Worm (Caenorhabditis elegans): Measurements from ENCODE around the gene fbxb-71.

Gene fbxb-71

ce11 chrX:3271673-3272072, 9.0 kb downstream of the fbxb-71 start, which contains the start of gene K09C4.9:
K09C4.9 (minus strand) TSS chrX:3271773.
- no peak for TF ChIP-seq cog-1 (tag; optimal IDR thresholded peaks at IDR 0.05)
- no peak for TF ChIP-seq ztf-29 (GFP tag; IDR thresholded peaks at IDR 0.05)
- TF ChIP-seq ztf-23 (GFP tag; IDR thresholded peaks at IDR 0.05), result no peak
- no peak for TF ChIP-seq tab-1 (GFP tag; IDR thresholded peaks at IDR 0.05)

ce11 chrX:3272580-3272979, 9.9 kb downstream of the fbxb-71 start, which contains the start of gene K09C4.7:
K09C4.7 (plus strand) TSS chrX:3272880.
- no peak for TF ChIP-seq T22C8.4 (GFP tag; IDR thresholded peaks at IDR 0.05)
- no peak for TF ChIP-seq tab-1 (GFP tag; IDR thresholded peaks at IDR 0.05)
- no peak for TF ChIP-seq flt-1 (GFP tag; IDR thresholded peaks at IDR 0.05)
- no peak for TF ChIP-seq med-1 (GFP tag; optimal IDR thresholded peaks at IDR 0.05; ENCODE audit: insufficient read depth)
- TF ChIP-seq klf-2 (GFP tag; conservative IDR thresholded peaks at IDR 0.05), result no peak
- TF ChIP-seq ztf-29 (GFP tag; IDR thresholded peaks at IDR 0.05), result no peak
- TF ChIP-seq ref-1 (GFP tag; conservative IDR thresholded peaks at IDR 0.05), result no peak
- TF ChIP-seq cog-1 (tag; optimal IDR thresholded peaks at IDR 0.05), result no peak
- no peak for TF ChIP-seq ztf-23 (GFP tag; IDR thresholded peaks at IDR 0.05)

DNA sequence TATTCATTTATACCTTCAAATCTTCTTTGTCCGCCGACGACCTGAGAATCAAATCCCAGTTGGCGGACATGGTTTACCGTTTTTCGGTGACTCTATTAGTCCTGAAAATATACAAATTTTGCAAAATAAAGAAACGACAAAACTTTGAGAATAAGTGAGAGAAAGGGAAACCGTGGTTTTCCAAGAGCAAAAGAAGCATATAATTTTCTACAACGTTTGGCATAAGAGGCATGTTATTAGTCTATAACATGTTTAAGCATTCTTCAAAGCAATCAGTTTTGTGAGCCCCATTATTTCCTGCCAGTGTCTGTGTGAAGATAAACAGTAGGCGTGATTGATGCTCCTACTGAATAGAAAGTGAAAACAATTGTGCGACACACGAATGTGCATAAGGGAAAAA, 17.4 kb downstream of the fbxb-71 start, which contains the start of gene K09C4.10:
Gene K09C4.10 (minus strand): TSS at position 101 of the 400 bp plus-strand sequence.
- TF ChIP-seq cog-1 (tag; optimal IDR thresholded peaks at IDR 0.05) (no peak), ztf-29 (GFP tag; IDR thresholded peaks at IDR 0.05) (no peak), med-1 (GFP tag; optimal IDR thresholded peaks at IDR 0.05; ENCODE audit: insufficient read depth) (no peak), tab-1 (GFP tag; IDR thresholded peaks at IDR 0.05) (no peak), T22C8.4 (GFP tag; IDR thresholded peaks at IDR 0.05) (no peak), klf-2 (GFP tag; conservative IDR thresholded peaks at IDR 0.05) (no peak), ref-1 (GFP tag; conservative IDR thresholded peaks at IDR 0.05) (no peak), flt-1 (GFP tag; IDR thresholded peaks at IDR 0.05) (no peak), ztf-23 (GFP tag; IDR thresholded peaks at IDR 0.05) (no peak)

DNA sequence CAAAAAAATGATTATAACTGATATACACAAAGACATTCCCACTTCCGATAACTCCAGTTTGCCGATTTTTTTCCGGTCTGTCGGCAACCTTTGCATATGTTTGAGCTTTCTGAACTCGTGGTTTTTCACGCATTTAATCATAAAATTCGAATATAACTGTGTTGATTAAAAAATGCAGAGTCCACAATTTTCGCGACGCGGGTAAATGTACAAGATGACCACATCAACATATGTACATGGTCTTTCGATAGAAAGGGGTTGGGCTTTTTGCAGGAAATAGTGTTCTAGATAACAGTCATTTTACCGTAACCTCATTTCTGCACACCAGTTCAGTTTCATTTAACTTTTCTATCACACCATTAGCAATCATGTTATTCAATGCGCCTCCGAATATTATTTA, 19.6 kb downstream of the fbxb-71 start, which contains the start of gene K09C4.5:
Gene K09C4.5 (plus strand): TSS at position 326 of the 400 bp plus-strand sequence.
- no peak for TF ChIP-seq ref-1 (GFP tag; conservative IDR thresholded peaks at IDR 0.05)
- TF ChIP-seq flt-1 (GFP tag; IDR thresholded peaks at IDR 0.05), result no peak
- no peak for TF ChIP-seq ztf-23 (GFP tag; IDR thresholded peaks at IDR 0.05)
- no peak for TF ChIP-seq tab-1 (GFP tag; IDR thresholded peaks at IDR 0.05)
- TF ChIP-seq cog-1 (tag; optimal IDR thresholded peaks at IDR 0.05), result no peak
- no peak for TF ChIP-seq klf-2 (GFP tag; conservative IDR thresholded peaks at IDR 0.05)
- TF ChIP-seq ztf-29 (GFP tag; IDR thresholded peaks at IDR 0.05), result no peak
- TF ChIP-seq T22C8.4 (GFP tag; IDR thresholded peaks at IDR 0.05), result no peak
- no peak for TF ChIP-seq med-1 (GFP tag; optimal IDR thresholded peaks at IDR 0.05; ENCODE audit: insufficient read depth)

DNA sequence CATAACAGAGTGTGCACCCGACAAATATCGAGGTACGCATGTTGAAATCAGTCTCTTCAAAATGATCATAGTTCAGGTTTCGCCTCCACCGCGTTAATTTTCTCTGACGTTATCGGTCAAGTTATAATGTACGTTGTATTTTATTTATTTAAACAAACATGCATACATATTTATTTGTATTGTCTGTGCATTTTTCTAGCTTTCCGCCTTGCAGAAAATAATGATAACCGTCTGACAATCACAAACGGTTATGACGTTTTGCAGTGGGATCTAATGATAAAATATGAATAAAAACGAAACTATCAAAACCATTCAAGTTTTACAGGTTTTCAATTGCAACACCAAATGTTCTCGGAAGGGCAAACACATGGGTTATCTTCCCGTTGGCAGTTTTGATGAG, 20.5 kb downstream of the fbxb-71 start:
- no peak for TF ChIP-seq cog-1 (tag; optimal IDR thresholded peaks at IDR 0.05)
- no peak for TF ChIP-seq ztf-23 (GFP tag; IDR thresholded peaks at IDR 0.05)
- no peak for TF ChIP-seq flt-1 (GFP tag; IDR thresholded peaks at IDR 0.05)
- no peak for TF ChIP-seq ref-1 (GFP tag; conservative IDR thresholded peaks at IDR 0.05)
- no peak for TF ChIP-seq ztf-29 (GFP tag; IDR thresholded peaks at IDR 0.05)
- TF ChIP-seq med-1 (GFP tag; optimal IDR thresholded peaks at IDR 0.05; ENCODE audit: insufficient read depth), result no peak
- no peak for TF ChIP-seq T22C8.4 (GFP tag; IDR thresholded peaks at IDR 0.05)
- TF ChIP-seq klf-2 (GFP tag; conservative IDR thresholded peaks at IDR 0.05), result no peak
- TF ChIP-seq tab-1 (GFP tag; IDR thresholded peaks at IDR 0.05), result no peak

- no peak for TF ChIP-seq cog-1 (tag; optimal IDR thresholded peaks at IDR 0.05)
- TF ChIP-seq med-1 (GFP tag; optimal IDR thresholded peaks at IDR 0.05; ENCODE audit: insufficient read depth), result no peak
- no peak for TF ChIP-seq klf-2 (GFP tag; conservative IDR thresholded peaks at IDR 0.05)
- TF ChIP-seq ztf-23 (GFP tag; IDR thresholded peaks at IDR 0.05), result no peak
- no peak for TF ChIP-seq ztf-29 (GFP tag; IDR thresholded peaks at IDR 0.05)
- no peak for TF ChIP-seq ref-1 (GFP tag; conservative IDR thresholded peaks at IDR 0.05)
These were observed 22.3 kb downstream of the fbxb-71 start for ce11 chrX:3284967-3285366.

ce11 chrX:3285448-3285847, 22.7 kb downstream of the fbxb-71 start:
- TF ChIP-seq med-1 (GFP tag; optimal IDR thresholded peaks at IDR 0.05; ENCODE audit: insufficient read depth) (no peak), ref-1 (GFP tag; conservative IDR thresholded peaks at IDR 0.05) (no peak), klf-2 (GFP tag; conservative IDR thresholded peaks at IDR 0.05) (no peak)

- TF ChIP-seq klf-2 (GFP tag; conservative IDR thresholded peaks at IDR 0.05), result no peak
- no peak for TF ChIP-seq med-1 (GFP tag; optimal IDR thresholded peaks at IDR 0.05; ENCODE audit: insufficient read depth)
- TF ChIP-seq ref-1 (GFP tag; conservative IDR thresholded peaks at IDR 0.05), result no peak
- no peak for TF ChIP-seq ztf-29 (GFP tag; IDR thresholded peaks at IDR 0.05)
These were observed 26.5 kb downstream of the fbxb-71 start, which contains the start of gene K09C4.4 for ce11 chrX:3289183-3289582. K09C4.4 (plus strand) TSS chrX:3289483.

DNA sequence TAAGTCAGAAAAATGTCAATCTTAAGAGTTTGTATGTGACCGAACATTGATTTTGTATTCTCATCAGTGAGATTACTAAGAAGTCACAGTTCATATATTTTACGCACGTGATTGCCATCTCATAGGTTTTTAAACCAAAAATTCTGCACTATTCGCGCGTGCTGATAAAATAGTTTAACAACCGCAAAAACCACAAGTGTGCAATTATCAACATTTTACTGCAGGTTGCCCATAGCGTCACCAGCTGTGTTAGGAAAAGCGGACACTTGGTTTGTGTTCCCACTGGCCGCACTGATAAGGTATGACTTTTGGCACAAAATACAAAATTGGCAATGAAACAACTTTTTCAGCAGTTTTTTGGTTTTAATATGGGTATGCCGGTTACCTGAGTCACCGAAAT, 27.4 kb downstream of the fbxb-71 start:
- TF ChIP-seq ztf-29 (GFP tag; IDR thresholded peaks at IDR 0.05) (no peak), klf-2 (GFP tag; conservative IDR thresholded peaks at IDR 0.05) (no peak), tab-1 (GFP tag; IDR thresholded peaks at IDR 0.05) (no peak), flt-1 (GFP tag; IDR thresholded peaks at IDR 0.05) (no peak), T22C8.4 (GFP tag; IDR thresholded peaks at IDR 0.05) (no peak), med-1 (GFP tag; optimal IDR thresholded peaks at IDR 0.05; ENCODE audit: insufficient read depth) (no peak), ref-1 (GFP tag; conservative IDR thresholded peaks at IDR 0.05) (no peak), cog-1 (tag; optimal IDR thresholded peaks at IDR 0.05) (no peak), ztf-23 (GFP tag; IDR thresholded peaks at IDR 0.05) (no peak)

DNA sequence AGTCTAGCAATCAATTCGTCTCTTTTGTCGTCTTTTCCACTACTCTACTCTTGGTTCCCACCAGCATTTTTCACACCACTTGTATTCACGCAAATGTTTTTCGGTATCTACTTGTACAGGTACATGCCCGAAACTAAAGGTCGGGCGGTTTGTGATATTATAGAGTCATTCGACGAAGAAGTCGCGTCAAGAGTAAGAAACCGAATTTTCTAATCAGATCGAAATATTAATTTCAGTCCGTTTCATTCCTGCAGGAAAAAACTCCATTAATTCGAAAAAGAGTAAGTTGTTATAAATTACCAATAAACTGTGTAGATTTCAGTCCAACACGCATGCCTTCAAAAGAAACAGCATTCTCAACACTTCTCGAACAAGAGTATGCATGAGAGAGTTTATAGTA, 29.2 kb downstream of the fbxb-71 start:
- TF ChIP-seq cog-1 (tag; optimal IDR thresholded peaks at IDR 0.05) (no peak), ref-1 (GFP tag; conservative IDR thresholded peaks at IDR 0.05) (no peak)

DNA sequence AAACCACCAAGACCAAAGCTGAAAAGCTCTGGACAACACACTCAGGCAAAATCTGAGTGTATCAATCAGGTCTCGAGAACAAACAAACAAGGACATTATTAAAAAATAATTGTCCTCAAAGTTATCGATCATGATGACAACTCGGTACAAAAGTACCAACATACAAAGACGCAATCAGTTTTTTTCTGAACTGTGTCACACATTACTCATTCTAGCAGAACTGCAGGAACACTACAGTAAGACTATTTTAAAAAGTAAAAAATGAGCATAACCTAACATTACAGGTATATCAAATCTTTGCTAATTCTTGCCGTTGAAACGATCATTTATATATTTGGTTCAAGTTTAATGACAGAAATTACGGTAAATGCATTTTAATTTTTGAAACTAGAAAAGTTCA, 33.5 kb downstream of the fbxb-71 start, which contains the start of gene K09C4.2:
Gene K09C4.2 (plus strand): TSS at position 301 of the 400 bp plus-strand sequence.
- TF ChIP-seq ztf-23 (GFP tag; IDR thresholded peaks at IDR 0.05), result no peak
- TF ChIP-seq klf-2 (GFP tag; conservative IDR thresholded peaks at IDR 0.05), result no peak
- TF ChIP-seq cog-1 (tag; optimal IDR thresholded peaks at IDR 0.05), result no peak
- TF ChIP-seq ref-1 (GFP tag; conservative IDR thresholded peaks at IDR 0.05), result no peak
- no peak for TF ChIP-seq T22C8.4 (GFP tag; IDR thresholded peaks at IDR 0.05)
- no peak for TF ChIP-seq ztf-29 (GFP tag; IDR thresholded peaks at IDR 0.05)
- no peak for TF ChIP-seq tab-1 (GFP tag; IDR thresholded peaks at IDR 0.05)
- TF ChIP-seq med-1 (GFP tag; optimal IDR thresholded peaks at IDR 0.05; ENCODE audit: insufficient read depth), result no peak
- TF ChIP-seq flt-1 (GFP tag; IDR thresholded peaks at IDR 0.05), result no peak

Measured in whole organism, midembryonic.